Fruit fly (Drosophila melanogaster) whole organism, wandering third instar larva: ENCODE data around the gene GCC185.

Experiments
- CG32264 ChIP-seq: fragments of 200-800 bp; sonication (Bioruptor generic); optimal IDR thresholded peaks from 2 replicates; lab custom pipeline; 2016; ENCODE audit warnings: missing biosample characterization, missing genetic modification characterization
- Dfd ChIP-seq: fragments of >200 bp; optimal IDR thresholded peaks from 2 replicates; lab custom pipeline; 2017; ENCODE audit warnings: missing biosample characterization, missing genetic modification characterization
- N ChIP-seq: fragments of >200 bp; optimal IDR thresholded peaks from 2 replicates; lab custom pipeline; 2018; ENCODE audit warnings: missing biosample characterization, missing external identifiers, missing genetic modification characterization
- h ChIP-seq: fragments of 200-800 bp; sonication (Bioruptor generic); optimal IDR thresholded peaks from 3 replicates; lab custom pipeline; 2016; ENCODE audit warnings: missing biosample characterization, mild to moderate bottlenecking, missing genetic modification characterization
- psq ChIP-seq: fragments of 200-800 bp; sonication (Bioruptor generic); optimal IDR thresholded peaks from 3 replicates; lab custom pipeline; 2017; ENCODE audit warnings: missing biosample characterization, mild to moderate bottlenecking, missing genetic modification characterization, moderate library complexity

dm6 chr3R:12032842-12033241 is 22.3 kb downstream of the GCC185 start, which contains the start of gene ssp5:
- TF ChIP-seq h (GFP tag; lab: Kevin White, UChicago) (no peak), N (GFP tag; lab: Kevin White, UChicago) (no peak), CG32264 (no peak), Dfd (GFP tag; lab: Kevin White, UChicago) (no peak), psq (GFP tag; lab: Kevin White, UChicago) (no peak)
